Worm (Caenorhabditis elegans) whole organism, midembryonic: Measurements from ENCODE around the gene str-111.

ENCODE experiments used
- T22C8.4 ChIP-seq: fragments of 200-800 bp; sonication (Bioruptor generic); IDR thresholded peaks from 2 replicates; pipeline ENCODE4 v1.3.6; 2022; ENCODE audit warnings: missing genetic modification characterization, missing compliant biosample characterization
- cog-1 ChIP-seq: sonication (generic microtip); optimal IDR thresholded peaks from 2 replicates; lab custom pipeline; 2016; ENCODE audit warnings: missing genetic modification characterization, missing compliant biosample characterization
- flt-1 ChIP-seq: fragments of 200-800 bp; sonication (Bioruptor generic); IDR thresholded peaks from 2 replicates; pipeline ENCODE4 v1.3.6; 2022; ENCODE audit warnings: missing genetic modification characterization, missing compliant biosample characterization
- klf-2 ChIP-seq: fragments of 200-800 bp; sonication (Bioruptor generic); conservative IDR thresholded peaks from 2 replicates; pipeline ENCODE4 v1.3.6; 2022; ENCODE audit warnings: missing genetic modification reagents, missing genetic modification characterization, missing compliant biosample characterization
- med-1 ChIP-seq: sonication (generic microtip); optimal IDR thresholded peaks from 2 replicates; lab custom pipeline; 2017; ENCODE audit warnings: missing genetic modification characterization, mild to moderate bottlenecking, missing compliant biosample characterization, antibody characterized with exemption, missing genetic modification reagents; ENCODE audit not compliant: insufficient read depth
- ref-1 ChIP-seq: fragments of 200-800 bp; sonication (Bioruptor generic); conservative IDR thresholded peaks from 2 replicates; pipeline ENCODE4 v1.3.6; 2022; ENCODE audit warnings: missing genetic modification reagents, missing genetic modification characterization, missing compliant biosample characterization
- tab-1 ChIP-seq: fragments of 200-800 bp; sonication (Bioruptor generic); IDR thresholded peaks from 2 replicates; pipeline ENCODE4 v1.3.6; 2022; ENCODE audit warnings: missing genetic modification characterization, missing compliant biosample characterization
- ztf-23 ChIP-seq: fragments of 200-800 bp; sonication (Bioruptor generic); IDR thresholded peaks from 2 replicates; pipeline ENCODE4 v1.3.6; 2022; ENCODE audit warnings: missing genetic modification reagents, missing genetic modification characterization, missing compliant biosample characterization
- ztf-29 ChIP-seq: fragments of 200-800 bp; sonication (Bioruptor generic); IDR thresholded peaks from 2 replicates; pipeline ENCODE4 v1.3.6; 2022; ENCODE audit warnings: missing genetic modification reagents, missing genetic modification characterization, missing compliant biosample characterization

ce11 chrV:16198016-16198415 lies 29.1 kb upstream of the str-111 start, which contains the start of gene F11A5.5:
- TF ChIP-seq flt-1 (no peak), klf-2 (no peak), cog-1 (no peak), med-1 (GFP tag; lab: Kevin White, UChicago) (no peak), ref-1 (GFP tag; lab: Robert Waterston, UW) (no peak), tab-1 (no peak), T22C8.4 (GFP tag; lab: Robert Waterston, UW) (no peak), ztf-23 (GFP tag; lab: Robert Waterston, UW) (no peak), ztf-29 (no peak)
